Fruit fly (Drosophila melanogaster) whole organism, embryonic: ENCODE results near the gene CG42650.

Experiments
- Adf1 ChIP-seq: fragments of 200-800 bp; sonication (Bioruptor generic); IDR thresholded peaks from 2 replicates; pipeline ENCODE4 v1.3.6; 2022; ENCODE audit warnings: missing biosample characterization, missing genetic modification characterization
- Antp ChIP-seq: fragments of 200-800 bp; sonication (Bioruptor generic); optimal IDR thresholded peaks from 3 replicates; lab custom pipeline; 2016; ENCODE audit warnings: missing biosample characterization, missing genetic modification characterization
- CG10209 ChIP-seq: fragments of 200-800 bp; sonication (Bioruptor generic); optimal IDR thresholded peaks from 3 replicates; lab custom pipeline; 2017; ENCODE audit warnings: missing biosample characterization, mild to moderate bottlenecking, missing genetic modification characterization, missing genetic modification reagents
- CG11093 ChIP-seq: fragments of 200-800 bp; sonication (Bioruptor generic); IDR thresholded peaks from 3 replicates; pipeline ENCODE4 v1.3.6; 2022; ENCODE audit warnings: missing biosample characterization, missing genetic modification characterization
- CG12104 ChIP-seq: fragments of 200-800 bp; sonication (Bioruptor generic); optimal IDR thresholded peaks from 3 replicates; lab custom pipeline; 2016; ENCODE audit warnings: missing biosample characterization, missing genetic modification characterization
- CG1233 ChIP-seq: fragments of 200-800 bp; sonication (Bioruptor generic); optimal IDR thresholded peaks from 4 replicates; lab custom pipeline; 2018; ENCODE audit warnings: missing biosample characterization, mild to moderate bottlenecking, missing genetic modification characterization
- CG13624 ChIP-seq: fragments of 200-800 bp; sonication (Bioruptor generic); optimal IDR thresholded peaks from 2 replicates; lab custom pipeline; 2016; ENCODE audit warnings: missing biosample characterization, missing genetic modification characterization
- CG14710 ChIP-seq: fragments of 200-800 bp; sonication (Bioruptor generic); optimal IDR thresholded peaks from 3 replicates; lab custom pipeline; 2019; ENCODE audit warnings: missing biosample characterization, mild to moderate bottlenecking, missing genetic modification characterization, moderate library complexity
- CG15011 ChIP-seq: fragments of 200-800 bp; sonication (Bioruptor generic); optimal IDR thresholded peaks from 3 replicates; lab custom pipeline; 2018; ENCODE audit warnings: missing biosample characterization, mild to moderate bottlenecking, missing genetic modification characterization
- CG15073 ChIP-seq: fragments of 200-800 bp; sonication (Bioruptor generic); optimal IDR thresholded peaks from 2 replicates; lab custom pipeline; 2016; ENCODE audit warnings: missing biosample characterization, missing genetic modification characterization
- CG15514 ChIP-seq: fragments of 200-800 bp; sonication (Bioruptor generic); optimal IDR thresholded peaks from 3 replicates; lab custom pipeline; 2017; ENCODE audit warnings: missing biosample characterization, missing genetic modification characterization, mild to moderate bottlenecking, moderate library complexity, missing genetic modification reagents
- CG15601 ChIP-seq: fragments of 200-800 bp; sonication (Bioruptor generic); optimal IDR thresholded peaks from 3 replicates; lab custom pipeline; 2019; ENCODE audit warnings: missing biosample characterization, mild to moderate bottlenecking, missing genetic modification characterization, moderate library complexity
- CG16863 ChIP-seq: fragments of 200-800 bp; sonication (Bioruptor generic); optimal IDR thresholded peaks from 3 replicates; lab custom pipeline; 2016; ENCODE audit warnings: missing biosample characterization, missing genetic modification characterization
- CG17359 ChIP-seq: fragments of 200-800 bp; sonication (Bioruptor generic); optimal IDR thresholded peaks from 3 replicates; lab custom pipeline; 2018; ENCODE audit warnings: missing biosample characterization, mild to moderate bottlenecking, missing genetic modification characterization, moderate library complexity
- CG18764 ChIP-seq: fragments of 200-800 bp; sonication (Bioruptor generic); optimal IDR thresholded peaks from 3 replicates; lab custom pipeline; 2016; ENCODE audit warnings: missing biosample characterization, missing genetic modification characterization
- CG2116 ChIP-seq: fragments of 200-800 bp; sonication (Bioruptor generic); optimal IDR thresholded peaks from 3 replicates; lab custom pipeline; 2018; ENCODE audit warnings: missing biosample characterization, mild to moderate bottlenecking, missing genetic modification characterization
- CG2202 ChIP-seq: fragments of 200-800 bp; sonication (Bioruptor generic); optimal IDR thresholded peaks from 2 replicates; lab custom pipeline; 2018; ENCODE audit warnings: missing biosample characterization, mild to moderate bottlenecking, missing genetic modification characterization
- CG31441 ChIP-seq: fragments of 200-800 bp; sonication (Bioruptor generic); IDR thresholded peaks from 2 replicates; pipeline ENCODE4 v1.3.6; 2022; ENCODE audit warnings: missing biosample characterization, missing genetic modification characterization
- CG32767 ChIP-seq: fragments of 200-800 bp; sonication (Bioruptor generic); IDR thresholded peaks from 2 replicates; pipeline ENCODE4 v1.3.6; 2022; ENCODE audit warnings: missing biosample characterization, missing genetic modification characterization
- CG32772 ChIP-seq: fragments of 200-800 bp; sonication (Bioruptor generic); IDR thresholded peaks from 2 replicates; pipeline ENCODE4 v1.3.6; 2022; ENCODE audit warnings: missing biosample characterization, missing genetic modification characterization
- CG3281 ChIP-seq: fragments of 200-800 bp; sonication (Bioruptor generic); optimal IDR thresholded peaks from 3 replicates; lab custom pipeline; 2017; ENCODE audit warnings: missing biosample characterization, mild to moderate bottlenecking, missing genetic modification characterization
- CG4282 ChIP-seq: fragments of 200-800 bp; sonication (Bioruptor generic); optimal IDR thresholded peaks from 2 replicates; lab custom pipeline; 2016; ENCODE audit warnings: missing biosample characterization, missing genetic modification characterization
- CG4328 ChIP-seq: fragments of 200-800 bp; sonication (Bioruptor generic); optimal IDR thresholded peaks from 3 replicates; lab custom pipeline; 2017; ENCODE audit warnings: missing biosample characterization, missing genetic modification reagents, missing genetic modification characterization
- CG4617 ChIP-seq: fragments of 200-800 bp; sonication (Bioruptor generic); optimal IDR thresholded peaks from 3 replicates; lab custom pipeline; 2016; ENCODE audit warnings: missing biosample characterization, missing genetic modification characterization, borderline replicate concordance
- CG7372 ChIP-seq: fragments of 200-800 bp; sonication (Bioruptor generic); IDR thresholded peaks from 2 replicates; pipeline ENCODE4 v1.3.6; 2022; ENCODE audit warnings: missing biosample characterization, missing genetic modification characterization
- CG8478 ChIP-seq: fragments of >200 bp; optimal IDR thresholded peaks from 2 replicates; lab custom pipeline; 2018
- CG8924 ChIP-seq: fragments of 200-800 bp; optimal IDR thresholded peaks from 3 replicates; lab custom pipeline; 2019; ENCODE audit warnings: missing biosample characterization, mild to moderate bottlenecking, missing genetic modification characterization, moderate library complexity
- Elba2 ChIP-seq: fragments of 200-800 bp; sonication (Bioruptor generic); optimal IDR thresholded peaks from 3 replicates; lab custom pipeline; 2016; ENCODE audit warnings: missing biosample characterization, missing genetic modification characterization
- H15 ChIP-seq: fragments of 200-800 bp; sonication (Bioruptor generic); IDR thresholded peaks from 3 replicates; pipeline ENCODE4 v1.3.6; 2022; ENCODE audit warnings: missing biosample characterization, missing genetic modification characterization
- Ptx1 ChIP-seq: fragments of 200-800 bp; sonication (Bioruptor generic); IDR thresholded peaks from 2 replicates; pipeline ENCODE4 v1.3.6; 2022; ENCODE audit warnings: missing biosample characterization, missing genetic modification characterization
- Ravus ChIP-seq: fragments of 200-800 bp; sonication (Bioruptor generic); IDR thresholded peaks from 2 replicates; pipeline ENCODE4 v1.3.6; 2022; ENCODE audit warnings: missing biosample characterization, missing genetic modification characterization
- Sin3A ChIP-seq: fragments of >200 bp; optimal IDR thresholded peaks from 2 replicates; lab custom pipeline; 2018
- Sry-β ChIP-seq: fragments of 200-800 bp; sonication (Bioruptor generic); optimal IDR thresholded peaks from 2 replicates; lab custom pipeline; 2018; ENCODE audit warnings: missing biosample characterization, mild to moderate bottlenecking, missing genetic modification characterization, moderate library complexity
- cas ChIP-seq: fragments of 200-800 bp; sonication (Bioruptor generic); IDR thresholded peaks from 2 replicates; pipeline ENCODE4 v1.3.6; 2022; ENCODE audit warnings: missing biosample characterization, missing genetic modification characterization
- chif ChIP-seq, 2 experiments: fragments of 200-800 bp; sonication (Bioruptor generic); optimal IDR thresholded peaks; 3 replicates each; lab custom pipeline; 2016; ENCODE audit warnings: missing biosample characterization in 2 of 2, missing genetic modification characterization in 2 of 2
- dpn ChIP-seq, 2 experiments: fragments of 200-800 bp; sonication (Bioruptor generic); optimal IDR thresholded peaks; 3 replicates each; lab custom pipeline; 2016; ENCODE audit warnings: missing biosample characterization in 2 of 2, missing genetic modification characterization in 2 of 2
- emc ChIP-seq: fragments of 200-800 bp; sonication (Bioruptor generic); optimal IDR thresholded peaks from 2 replicates; lab custom pipeline; 2016; ENCODE audit warnings: missing biosample characterization, missing genetic modification characterization
- fru ChIP-seq: fragments of >200 bp; optimal IDR thresholded peaks from 2 replicates; lab custom pipeline; 2017
- jumu ChIP-seq: fragments of 200-800 bp; sonication (Bioruptor generic); optimal IDR thresholded peaks from 3 replicates; lab custom pipeline; 2016; ENCODE audit warnings: missing biosample characterization, missing genetic modification characterization
- knrl ChIP-seq: fragments of 200-800 bp; sonication (Bioruptor generic); IDR thresholded peaks from 3 replicates; pipeline ENCODE4 v1.3.6; 2022; ENCODE audit warnings: missing biosample characterization, missing genetic modification characterization; ENCODE audit not compliant: partially characterized antibody
- lbe ChIP-seq: fragments of 200-800 bp; sonication (Bioruptor generic); optimal IDR thresholded peaks from 2 replicates; lab custom pipeline; 2016; ENCODE audit warnings: missing biosample characterization, mild to moderate bottlenecking, missing genetic modification characterization
- mam ChIP-seq: fragments of 200-800 bp; sonication (Bioruptor generic); optimal IDR thresholded peaks from 3 replicates; lab custom pipeline; 2016; ENCODE audit warnings: missing biosample characterization, missing genetic modification characterization
- nau ChIP-seq: fragments of 200-800 bp; sonication (Bioruptor generic); optimal IDR thresholded peaks from 3 replicates; lab custom pipeline; 2017; ENCODE audit warnings: missing biosample characterization, mild to moderate bottlenecking, missing genetic modification characterization, missing genetic modification reagents
- nmo ChIP-seq: fragments of 200-800 bp; sonication (Bioruptor generic); optimal IDR thresholded peaks from 2 replicates; lab custom pipeline; 2018; ENCODE audit warnings: missing biosample characterization, mild to moderate bottlenecking, missing genetic modification characterization, moderate library complexity
- nom ChIP-seq: fragments of 200-800 bp; sonication (Bioruptor generic); optimal IDR thresholded peaks from 2 replicates; lab custom pipeline; 2017; ENCODE audit warnings: missing biosample characterization, missing genetic modification characterization, mild to moderate bottlenecking, moderate library complexity, missing genetic modification reagents
- pum ChIP-seq: fragments of 200-800 bp; sonication (Bioruptor generic); optimal IDR thresholded peaks from 2 replicates; lab custom pipeline; 2016; ENCODE audit warnings: missing biosample characterization, missing genetic modification characterization
- ranshi ChIP-seq: fragments of 200-800 bp; sonication (Bioruptor generic); IDR thresholded peaks from 2 replicates; pipeline ENCODE4 v1.3.6; 2022; ENCODE audit warnings: missing biosample characterization, missing genetic modification characterization
- sens ChIP-seq: fragments of 200-800 bp; sonication (Bioruptor generic); peaks from one replicate; lab custom pipeline; 2016; ENCODE audit warnings: missing biosample characterization, missing genetic modification characterization
- sim ChIP-seq: fragments of 200-800 bp; sonication (Bioruptor generic); IDR thresholded peaks from 2 replicates; pipeline ENCODE4 v1.3.6; 2022; ENCODE audit warnings: missing biosample characterization, missing genetic modification characterization
- sisA ChIP-seq: fragments of 200-800 bp; sonication (Bioruptor generic); IDR thresholded peaks from 2 replicates; pipeline ENCODE4 v1.3.6; 2022; ENCODE audit warnings: missing biosample characterization, missing genetic modification characterization
- usp ChIP-seq: fragments of >200 bp; optimal IDR thresholded peaks from 2 replicates; lab custom pipeline; 2017; ENCODE audit warnings: missing biosample characterization, missing genetic modification characterization
- wdn ChIP-seq: fragments of 200-800 bp; sonication (Bioruptor generic); IDR thresholded peaks from 2 replicates; pipeline ENCODE4 v1.3.6; 2022; ENCODE audit warnings: missing biosample characterization, missing genetic modification characterization
- wek ChIP-seq: fragments of 200-800 bp; sonication (Bioruptor generic); optimal IDR thresholded peaks from 3 replicates; lab custom pipeline; 2018; ENCODE audit warnings: missing biosample characterization, mild to moderate bottlenecking, missing genetic modification characterization, moderate library complexity

CG42650 gene

DNA sequence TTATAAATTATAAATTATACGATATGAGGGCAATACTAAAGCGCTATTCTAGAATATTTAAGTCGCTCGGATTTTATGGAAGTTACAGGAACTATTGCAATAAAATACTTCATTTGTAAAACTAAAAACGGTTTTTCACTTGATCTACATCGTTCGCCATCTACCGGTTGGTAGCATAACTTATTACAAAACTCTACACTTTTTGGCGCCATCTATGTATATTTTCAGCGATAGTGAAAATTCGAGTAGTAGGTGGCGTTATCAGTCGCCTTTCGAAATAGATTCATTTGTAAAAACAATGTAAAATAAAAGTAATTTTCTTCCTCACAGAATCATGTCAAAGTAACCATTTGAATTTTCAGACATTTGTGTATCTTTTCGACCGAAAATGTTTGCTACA lies 44.8 kb upstream of the CG42650 start, which contains the start of gene nxf4 (continued):
- TF ChIP-seq CG4617 (GFP tag; lab: Kevin White, UChicago) = peak; percentile 18
- TF ChIP-seq chif (GFP tag; optimal IDR thresholded peaks at IDR 0.05; lab: Kevin White, UChicago) = peak; percentile 38 to 87
- peak; percentile 76 for TF ChIP-seq nmo (GFP tag; lab: Kevin White, UChicago)
- TF ChIP-seq cas = no peak
- peak; percentile 76 for TF ChIP-seq Ptx1 (GFP tag; lab: Robert Waterston, UW)
- no peak for TF ChIP-seq Sin3A (lab: Kevin White, UChicago)
- TF ChIP-seq Elba2 = peak; percentile 42
- TF ChIP-seq pum (GFP tag; lab: Kevin White, UChicago) = peak; percentile 84
- peak; percentile 23 for TF ChIP-seq nau (GFP tag; lab: Kevin White, UChicago)
- peak; percentile 63 for TF ChIP-seq CG15601 (tag; lab: Kevin White, UChicago)
- TF ChIP-seq CG1233 (GFP tag; lab: Kevin White, UChicago) = peak; percentile 61
- no peak for TF ChIP-seq sim (GFP tag; lab: Robert Waterston, UW)
- no peak for TF ChIP-seq Ravus
- no peak for TF ChIP-seq CG15011
- TF ChIP-seq jumu (GFP tag; lab: Kevin White, UChicago) = peak; percentile 64
- TF ChIP-seq wek (GFP tag; lab: Kevin White, UChicago) = no peak
- no peak for TF ChIP-seq lbe
- peak; percentile 92 for TF ChIP-seq sens (GFP tag; lab: Kevin White, UChicago)
- TF ChIP-seq CG4282 = peak; percentile 32
- no peak for TF ChIP-seq usp (GFP tag; lab: Kevin White, UChicago)
- peak; percentile 83 for TF ChIP-seq sisA (GFP tag; lab: Robert Waterston, UW)
- peak; percentile 81 to 86 for TF ChIP-seq dpn (GFP tag; optimal IDR thresholded peaks at IDR 0.05; lab: Kevin White, UChicago)
- peak; percentile 62 for TF ChIP-seq CG32772 (GFP tag; lab: Robert Waterston, UW)
- TF ChIP-seq CG7372 (GFP tag; lab: Robert Waterston, UW) = peak; percentile 65
- TF ChIP-seq knrl (GFP tag; lab: Robert Waterston, UW) = peak; percentile 74
- TF ChIP-seq fru (lab: Kevin White, UChicago) = no peak
- peak; percentile 74 for TF ChIP-seq mam
- TF ChIP-seq CG13624 = peak; percentile 75
- TF ChIP-seq CG2116 (GFP tag; lab: Kevin White, UChicago) = peak; percentile 34
- TF ChIP-seq CG3281 = peak; percentile 41
- TF ChIP-seq CG31441 (GFP tag; lab: Robert Waterston, UW) = peak; percentile 47; the same call in 1 of the 2 replicates
- TF ChIP-seq CG16863 (GFP tag; lab: Kevin White, UChicago) = peak; percentile 61
- peak; percentile 8 for TF ChIP-seq CG2202 (tag; lab: Kevin White, UChicago)
- TF ChIP-seq CG4328 = peak; percentile 19
- TF ChIP-seq wdn (GFP tag; lab: Robert Waterston, UW) = 0 out of 2 replicates have a peak, but pooled peaks have one; percentile 18
- TF ChIP-seq CG18764 = peak; percentile 75
- TF ChIP-seq CG17359 = peak; percentile 60
- TF ChIP-seq Adf1 (GFP tag; lab: Robert Waterston, UW) = no peak
- TF ChIP-seq CG15073 = no peak
- TF ChIP-seq CG11093 (GFP tag; lab: Robert Waterston, UW) = no peak; the same call in 2 of the 3 replicates
- peak; percentile 79 for TF ChIP-seq emc (GFP tag; lab: Kevin White, UChicago)
- TF ChIP-seq Antp = peak; percentile 73
- TF ChIP-seq nom (GFP tag; lab: Kevin White, UChicago) = no peak
- peak; percentile 31 for TF ChIP-seq CG15514 (GFP tag; lab: Kevin White, UChicago)
- TF ChIP-seq CG10209 (GFP tag; lab: Kevin White, UChicago) = peak; percentile 64
- TF ChIP-seq CG12104 = peak; percentile 52
- TF ChIP-seq ranshi (GFP tag; lab: Robert Waterston, UW) = peak; percentile 66; the same call in 1 of the 2 replicates
- peak; percentile 62 for TF ChIP-seq CG14710 (tag; lab: Kevin White, UChicago)
- peak; percentile 72 for TF ChIP-seq CG8478 (lab: Kevin White, UChicago)
- peak; percentile 62; the same call in 1 of the 3 replicates for TF ChIP-seq H15
- TF ChIP-seq Sry-β (GFP tag; lab: Kevin White, UChicago) = peak; percentile 0
- TF ChIP-seq CG32767 (GFP tag; lab: Robert Waterston, UW) = no peak
- TF ChIP-seq CG8924 (tag; lab: Kevin White, UChicago) = no peak
